Fruit fly (Drosophila melanogaster): Measurements from ENCODE around the gene CG43131.

DNA sequence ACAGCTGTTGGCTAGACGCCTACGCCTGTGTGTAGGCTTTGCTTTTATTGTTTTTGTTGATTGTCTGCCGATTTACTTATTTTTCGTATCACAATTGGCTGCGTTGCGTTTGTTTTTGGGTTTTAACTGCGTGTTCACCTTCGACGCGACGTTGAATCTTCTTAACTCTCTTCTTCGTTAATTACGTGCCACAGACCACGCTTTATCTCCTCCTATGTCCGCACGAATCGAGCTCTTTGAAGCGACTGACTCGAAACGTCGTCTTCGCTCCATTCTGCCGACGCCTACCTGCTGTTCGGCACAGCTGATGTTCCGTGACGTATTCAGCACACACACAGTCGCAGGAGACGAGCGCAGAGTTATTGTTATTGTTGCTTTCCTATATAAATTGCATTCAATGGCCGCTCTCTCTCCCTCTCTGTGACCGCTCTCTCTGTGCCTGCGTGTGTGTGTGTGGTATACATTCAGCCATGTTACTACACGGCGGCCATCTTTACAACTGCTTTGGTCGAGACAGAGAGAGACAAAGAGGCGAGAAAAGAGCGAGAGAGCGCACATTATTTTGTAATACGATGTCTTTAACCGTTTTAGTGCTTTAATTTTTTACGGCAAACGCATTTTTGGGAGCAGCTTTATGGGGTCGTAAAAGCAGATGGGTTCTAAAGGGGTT is 22.0 kb downstream of the CG43131 start, which contains the start of gene corto:
- TF ChIP-seq EcR (GFP tag; optimal IDR thresholded peaks at IDR 0.05) = peak in 1 of 2 experiments; percentile 42
- TF ChIP-seq CG8478 (optimal IDR thresholded peaks at IDR 0.05) = no peak
- no peak for TF ChIP-seq psq (optimal IDR thresholded peaks at IDR 0.05)
- peak; percentile 74 for TF ChIP-seq Dll (optimal IDR thresholded peaks at IDR 0.05)
- no peak for TF ChIP-seq pan (optimal IDR thresholded peaks at IDR 0.05)
